Fruit fly (Drosophila melanogaster): ENCODE results near the gene CG34166.

- TF ChIP-seq h (GFP tag; optimal IDR thresholded peaks at IDR 0.05) (no peak), psq (GFP tag; optimal IDR thresholded peaks at IDR 0.05) (no peak), lola (GFP tag; optimal IDR thresholded peaks at IDR 0.05) (no peak), OdsH (GFP tag; optimal IDR thresholded peaks at IDR 0.05) (no peak), br (GFP tag; optimal IDR thresholded peaks at IDR 0.05) (no peak), pan (optimal IDR thresholded peaks at IDR 0.05) (no peak), Myc (optimal IDR thresholded peaks at IDR 0.05) (no peak), sv (GFP tag; optimal IDR thresholded peaks at IDR 0.05) (no peak), CG32264 (GFP tag; optimal IDR thresholded peaks at IDR 0.05) (no peak), Vsx2 (GFP tag; optimal IDR thresholded peaks at IDR 0.05; ENCODE audit: partially characterized antibody) (no peak), Abd-B (GFP tag; optimal IDR thresholded peaks at IDR 0.05) (no peak), dmrt93B (GFP tag; optimal IDR thresholded peaks at IDR 0.05) (no peak)
Measured at dm6 chr2L:14698980-14699379, 44.0 kb upstream of the CG34166 start.
